Fruit fly (Drosophila melanogaster) whole organism, adult: ENCODE data around the gene CG9813.

Experiments
- CG11617 ChIP-seq: fragments of 200-800 bp; sonication (Bioruptor generic); optimal IDR thresholded peaks from 2 replicates; lab custom pipeline; 2017; ENCODE audit warnings: mild to moderate bottlenecking, missing biosample characterization, missing genetic modification reagents, missing genetic modification characterization
- CG12768 ChIP-seq: fragments of 200-800 bp; sonication (Bioruptor generic); optimal IDR thresholded peaks from 2 replicates; lab custom pipeline; 2017; ENCODE audit warnings: missing biosample characterization, missing genetic modification characterization, mild to moderate bottlenecking, moderate library complexity, missing genetic modification reagents
- CG14711 ChIP-seq: fragments of 200-800 bp; sonication (Bioruptor generic); optimal IDR thresholded peaks from 2 replicates; lab custom pipeline; 2018; ENCODE audit warnings: missing biosample characterization, mild to moderate bottlenecking, missing genetic modification characterization, moderate library complexity
- CG1620 ChIP-seq: fragments of 200-800 bp; sonication (Bioruptor generic); optimal IDR thresholded peaks from 2 replicates; lab custom pipeline; 2016; ENCODE audit warnings: missing biosample characterization, missing genetic modification characterization
- CG33017 ChIP-seq: fragments of 200-800 bp; sonication (Bioruptor generic); optimal IDR thresholded peaks from 2 replicates; lab custom pipeline; 2018; ENCODE audit warnings: missing biosample characterization, mild to moderate bottlenecking, missing genetic modification characterization, moderate library complexity
- CG5204 ChIP-seq: fragments of 200-800 bp; sonication (Bioruptor generic); optimal IDR thresholded peaks from 2 replicates; lab custom pipeline; 2016; ENCODE audit warnings: missing biosample characterization, missing genetic modification characterization
- CG7045 ChIP-seq: fragments of 200-800 bp; sonication (Bioruptor generic); optimal IDR thresholded peaks from 2 replicates; lab custom pipeline; 2017; ENCODE audit warnings: missing biosample characterization, mild to moderate bottlenecking, missing genetic modification characterization
- CG7101 ChIP-seq: fragments of 200-800 bp; sonication (Bioruptor generic); optimal IDR thresholded peaks from 2 replicates; lab custom pipeline; 2018; ENCODE audit warnings: missing biosample characterization, mild to moderate bottlenecking, missing genetic modification characterization, moderate library complexity
- Clk ChIP-seq: fragments of 200-800 bp; sonication (Bioruptor generic); optimal IDR thresholded peaks from 2 replicates; lab custom pipeline; 2017; ENCODE audit warnings: missing biosample characterization, missing genetic modification characterization
- Crg-1 ChIP-seq: fragments of 200-800 bp; sonication (Bioruptor generic); optimal IDR thresholded peaks from 2 replicates; lab custom pipeline; 2016; ENCODE audit warnings: missing biosample characterization, missing genetic modification characterization
- Hr96 ChIP-seq: fragments of 200-800 bp; sonication (Bioruptor generic); optimal IDR thresholded peaks from 2 replicates; lab custom pipeline; 2016; ENCODE audit warnings: missing biosample characterization, missing genetic modification characterization
- Mnt ChIP-seq: fragments of 200-800 bp; sonication (Bioruptor generic); optimal IDR thresholded peaks from 2 replicates; lab custom pipeline; 2016; ENCODE audit warnings: missing biosample characterization, mild to moderate bottlenecking, missing genetic modification characterization
- bab1 ChIP-seq: fragments of 200-800 bp; sonication (Bioruptor generic); optimal IDR thresholded peaks from 3 replicates; lab custom pipeline; 2019; ENCODE audit warnings: missing biosample characterization, mild to moderate bottlenecking, missing genetic modification characterization, moderate library complexity
- cic ChIP-seq: fragments of 200-800 bp; sonication (Bioruptor generic); optimal IDR thresholded peaks from 2 replicates; lab custom pipeline; 2017; ENCODE audit warnings: missing biosample characterization, mild to moderate bottlenecking, missing genetic modification characterization, moderate library complexity
- cnc ChIP-seq, 2 experiments: fragments of >200 bp; optimal IDR thresholded peaks; 2 replicates each; lab custom pipeline; 2017
- kay ChIP-seq: fragments of 200-800 bp; sonication (Bioruptor generic); peaks from one replicate; lab custom pipeline; 2016; ENCODE audit warnings: missing biosample characterization, missing genetic modification characterization, borderline replicate concordance
- ovo ChIP-seq: fragments of 200-800 bp; sonication (Bioruptor generic); optimal IDR thresholded peaks from 2 replicates; lab custom pipeline; 2016; ENCODE audit warnings: missing biosample characterization, missing genetic modification characterization
- pad ChIP-seq: fragments of 200-800 bp; sonication (Bioruptor generic); optimal IDR thresholded peaks from 3 replicates; lab custom pipeline; 2017; ENCODE audit warnings: missing biosample characterization, missing genetic modification characterization, mild to moderate bottlenecking, moderate library complexity, missing genetic modification reagents
- tj ChIP-seq: fragments of 200-800 bp; sonication (Bioruptor generic); optimal IDR thresholded peaks from 3 replicates; lab custom pipeline; 2017; ENCODE audit warnings: missing biosample characterization, mild to moderate bottlenecking, missing genetic modification characterization, moderate library complexity
- toe ChIP-seq: fragments of 200-800 bp; sonication (Bioruptor generic); optimal IDR thresholded peaks from 2 replicates; lab custom pipeline; 2016; ENCODE audit warnings: missing biosample characterization, missing genetic modification characterization

CG9813 gene

dm6 chr3R:13364175-13365174 is 15.1 kb downstream of the CG9813 start, which contains the start of gene Dic1:
Dic1 (plus strand) TSS chr3R:13364938.
- peak; percentile 86 for TF ChIP-seq Hr96 (GFP tag; lab: Kevin White, UChicago)
- peak; percentile 92 for TF ChIP-seq Crg-1 (GFP tag; lab: Kevin White, UChicago)
- TF ChIP-seq CG5204 = peak; percentile 95
- peak; percentile 96 for TF ChIP-seq CG7101
- TF ChIP-seq toe = peak; percentile 93
- peak; percentile 99 for TF ChIP-seq CG11617 (GFP tag; lab: Kevin White, UChicago)
- peak; percentile 98 for TF ChIP-seq CG7045
- TF ChIP-seq cnc (optimal IDR thresholded peaks at IDR 0.05; lab: Kevin White, UChicago) = no peak
- peak; percentile 97 for TF ChIP-seq CG12768
- peak; percentile 94 for TF ChIP-seq CG14711 (tag; lab: Kevin White, UChicago)
- TF ChIP-seq Mnt (GFP tag; lab: Kevin White, UChicago) = peak; percentile 78
- peak; percentile 90 for TF ChIP-seq pad (GFP tag; lab: Kevin White, UChicago)
- TF ChIP-seq kay (GFP tag; lab: Kevin White, UChicago) = peak; percentile 98
- TF ChIP-seq tj = peak; percentile 83
- TF ChIP-seq ovo (GFP tag; lab: Kevin White, UChicago) = peak; percentile 82
- TF ChIP-seq CG1620 (GFP tag; lab: Kevin White, UChicago) = peak; percentile 89
- TF ChIP-seq CG33017 (tag; lab: Kevin White, UChicago) = peak; percentile 95
- peak; percentile 94 for TF ChIP-seq bab1
- peak; percentile 93 for TF ChIP-seq Clk (GFP tag; lab: Kevin White, UChicago)
- peak; percentile 62 for TF ChIP-seq cic

- TF ChIP-seq pad (GFP tag; lab: Kevin White, UChicago) (peak; percentile 80), cnc (optimal IDR thresholded peaks at IDR 0.05; lab: Kevin White, UChicago) (peak in 1 of 2 experiments; percentile 52), kay (GFP tag; lab: Kevin White, UChicago) (peak; percentile 89), toe (no peak)
Measured at dm6 chr3R:13363347-13363994, 16.1 kb downstream of the CG9813 start.

- TF ChIP-seq CG1620 (GFP tag; lab: Kevin White, UChicago) (no peak), cic (no peak), Crg-1 (GFP tag; lab: Kevin White, UChicago) (no peak), CG12768 (no peak), kay (GFP tag; lab: Kevin White, UChicago) (no peak), cnc (optimal IDR thresholded peaks at IDR 0.05; lab: Kevin White, UChicago) (no peak), CG7101 (no peak), CG11617 (GFP tag; lab: Kevin White, UChicago) (no peak), bab1 (no peak), Clk (GFP tag; lab: Kevin White, UChicago) (no peak), toe (no peak), tj (no peak), Hr96 (GFP tag; lab: Kevin White, UChicago) (no peak), Mnt (GFP tag; lab: Kevin White, UChicago) (no peak), CG7045 (no peak), CG14711 (tag; lab: Kevin White, UChicago) (no peak)
Measured at dm6 chr3R:13360108-13360507, 19.5 kb downstream of the CG9813 start.

dm6 chr3R:13356960-13357359 is 22.6 kb downstream of the CG9813 start:
- TF ChIP-seq CG1620 (GFP tag; lab: Kevin White, UChicago) = no peak
- TF ChIP-seq Mnt (GFP tag; lab: Kevin White, UChicago) = no peak
- TF ChIP-seq pad (GFP tag; lab: Kevin White, UChicago) = no peak
- no peak for TF ChIP-seq CG14711 (tag; lab: Kevin White, UChicago)
- TF ChIP-seq tj = no peak
- no peak for TF ChIP-seq cnc (optimal IDR thresholded peaks at IDR 0.05; lab: Kevin White, UChicago)
- TF ChIP-seq bab1 = no peak
- TF ChIP-seq CG12768 = no peak
- no peak for TF ChIP-seq CG7101
- TF ChIP-seq Hr96 (GFP tag; lab: Kevin White, UChicago) = no peak

- TF ChIP-seq ovo (GFP tag; lab: Kevin White, UChicago) (no peak), CG12768 (no peak), CG1620 (GFP tag; lab: Kevin White, UChicago) (no peak), CG7101 (no peak), cnc (optimal IDR thresholded peaks at IDR 0.05; lab: Kevin White, UChicago) (no peak), tj (no peak), CG11617 (GFP tag; lab: Kevin White, UChicago) (no peak), CG5204 (no peak), CG7045 (no peak), cic (no peak), toe (no peak), CG33017 (tag; lab: Kevin White, UChicago) (no peak), kay (GFP tag; lab: Kevin White, UChicago) (no peak), bab1 (no peak), Hr96 (GFP tag; lab: Kevin White, UChicago) (no peak), Crg-1 (GFP tag; lab: Kevin White, UChicago) (no peak), CG14711 (tag; lab: Kevin White, UChicago) (no peak), Clk (GFP tag; lab: Kevin White, UChicago) (no peak), Mnt (GFP tag; lab: Kevin White, UChicago) (no peak), pad (GFP tag; lab: Kevin White, UChicago) (no peak)
Measured at dm6 chr3R:13353373-13353772, 26.2 kb downstream of the CG9813 start, which contains the start of gene mthl12. mthl12 (plus strand) TSS chr3R:13353673.
